Fruit fly (Drosophila melanogaster) Kc167 (cell line): Measurements from ENCODE around the gene CG15731.

Experiments used
- Myc ChIP-seq: fragments of >200 bp; optimal IDR thresholded peaks from 2 replicates; lab custom pipeline; 2017; ENCODE audit warnings: missing external identifiers
- Sin3A ChIP-seq: fragments of >200 bp; optimal IDR thresholded peaks from 2 replicates; lab custom pipeline; 2018; ENCODE audit warnings: missing external identifiers
- h ChIP-seq: fragments of >200 bp; optimal IDR thresholded peaks from 3 replicates; lab custom pipeline; 2018; ENCODE audit warnings: missing external identifiers
- insv ChIP-seq: fragments of >200 bp; optimal IDR thresholded peaks from 3 replicates; lab custom pipeline; 2018; ENCODE audit warnings: missing external identifiers
- psq ChIP-seq: fragments of >200 bp; optimal IDR thresholded peaks from 2 replicates; lab custom pipeline; 2017; ENCODE audit warnings: missing external identifiers
- ttk ChIP-seq: sonication (Bioruptor generic); optimal IDR thresholded peaks from 2 replicates; lab custom pipeline; 2017; ENCODE audit warnings: missing external identifiers

Gene CG15731

dm6 chrX:12469778-12470177 lies 12.2 kb upstream of the CG15731 start:
- TF ChIP-seq Myc (lab: Kevin White, UChicago) (no peak), ttk (lab: Kevin White, UChicago) (no peak), h (lab: Kevin White, UChicago) (no peak), psq (no peak), Sin3A (no peak), insv (no peak)

- no peak for TF ChIP-seq Sin3A
- TF ChIP-seq ttk (lab: Kevin White, UChicago), result no peak
- TF ChIP-seq h (lab: Kevin White, UChicago), result no peak
- no peak for TF ChIP-seq insv
These were observed 11.6 kb upstream of the CG15731 start for dm6 chrX:12469172-12469571.

DNA sequence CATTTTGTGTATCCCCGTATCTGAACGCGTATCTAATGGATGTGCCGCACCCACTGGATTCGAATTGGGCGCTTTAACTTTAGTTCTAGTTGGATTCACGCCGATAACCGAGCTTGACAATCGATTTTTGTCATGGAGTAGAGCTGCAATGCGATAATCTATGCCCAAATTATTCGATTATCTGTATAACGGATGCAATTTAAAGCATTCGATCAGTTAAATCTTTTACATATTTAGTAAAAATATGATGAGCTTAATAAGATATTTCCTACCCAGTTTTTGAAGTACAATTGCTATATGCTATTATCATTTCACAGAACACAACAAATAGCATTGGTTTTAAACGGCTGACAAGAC lies 9.7 kb upstream of the CG15731 start:
- TF ChIP-seq Myc (lab: Kevin White, UChicago) (no peak), h (lab: Kevin White, UChicago) (no peak), ttk (lab: Kevin White, UChicago) (no peak), Sin3A (no peak), insv (no peak), psq (no peak)

DNA sequence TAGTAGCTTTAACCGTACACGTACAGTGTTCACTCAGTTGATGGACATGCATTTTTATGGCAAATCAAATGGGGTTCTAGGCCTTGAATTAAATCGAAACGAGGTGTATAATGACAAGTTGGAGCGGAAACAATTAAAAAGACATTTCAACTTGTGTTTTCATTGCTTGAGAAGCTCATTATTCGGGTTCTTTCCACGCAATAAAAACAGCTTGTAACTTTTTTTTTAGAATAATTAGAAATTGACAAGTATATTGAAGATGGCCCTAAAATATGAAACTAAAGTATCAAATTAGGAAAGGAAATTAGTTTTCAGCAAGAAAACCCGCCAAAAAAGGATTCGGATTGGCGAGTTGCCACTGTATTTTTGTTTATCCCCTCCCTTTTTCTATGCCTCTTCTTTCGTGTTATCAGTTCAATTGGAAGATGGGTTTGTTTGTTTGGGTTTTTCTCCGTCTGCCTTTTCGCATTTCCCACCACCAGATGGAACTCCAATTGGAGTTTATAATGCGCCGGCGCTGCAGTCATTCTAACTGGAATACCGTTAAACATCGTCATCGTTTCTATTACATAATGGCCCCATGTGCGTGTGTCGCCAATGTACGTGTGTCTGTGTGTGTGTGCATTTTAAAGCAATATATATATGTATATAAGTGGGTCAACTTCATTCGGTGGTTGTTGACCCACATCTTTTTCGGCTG lies 9.1 kb upstream of the CG15731 start:
- TF ChIP-seq Myc (lab: Kevin White, UChicago) (no peak), Sin3A (no peak), psq (no peak), h (lab: Kevin White, UChicago) (no peak), insv (no peak), ttk (lab: Kevin White, UChicago) (no peak)

dm6 chrX:12465316-12465715 lies 7.8 kb upstream of the CG15731 start:
- TF ChIP-seq insv (no peak), ttk (lab: Kevin White, UChicago) (no peak), Sin3A (no peak), h (lab: Kevin White, UChicago) (no peak)

DNA sequence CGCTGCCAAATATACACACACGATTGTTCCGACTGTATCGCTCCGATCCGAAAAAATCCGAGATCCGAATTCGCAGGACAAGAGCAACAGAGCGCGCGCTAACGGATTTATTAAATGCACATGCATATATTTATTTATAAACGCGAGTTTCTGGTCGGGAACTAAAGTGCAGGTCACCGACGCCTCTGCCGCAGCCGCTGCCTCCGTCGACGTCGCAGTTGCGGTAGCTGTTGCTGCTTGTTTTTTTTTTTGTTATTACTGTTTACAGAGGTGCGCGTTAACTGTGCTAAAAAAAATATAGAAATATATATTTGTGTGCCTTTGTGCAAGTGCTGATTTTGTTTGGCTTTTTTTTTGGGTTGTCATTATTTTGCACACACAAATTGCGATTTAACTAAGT lies 6.0 kb upstream of the CG15731 start:
- TF ChIP-seq insv, result no peak
- TF ChIP-seq psq, result no peak
- TF ChIP-seq h (lab: Kevin White, UChicago), result no peak
- no peak for TF ChIP-seq Myc (lab: Kevin White, UChicago)
- no peak for TF ChIP-seq ttk (lab: Kevin White, UChicago)
- TF ChIP-seq Sin3A, result no peak

DNA sequence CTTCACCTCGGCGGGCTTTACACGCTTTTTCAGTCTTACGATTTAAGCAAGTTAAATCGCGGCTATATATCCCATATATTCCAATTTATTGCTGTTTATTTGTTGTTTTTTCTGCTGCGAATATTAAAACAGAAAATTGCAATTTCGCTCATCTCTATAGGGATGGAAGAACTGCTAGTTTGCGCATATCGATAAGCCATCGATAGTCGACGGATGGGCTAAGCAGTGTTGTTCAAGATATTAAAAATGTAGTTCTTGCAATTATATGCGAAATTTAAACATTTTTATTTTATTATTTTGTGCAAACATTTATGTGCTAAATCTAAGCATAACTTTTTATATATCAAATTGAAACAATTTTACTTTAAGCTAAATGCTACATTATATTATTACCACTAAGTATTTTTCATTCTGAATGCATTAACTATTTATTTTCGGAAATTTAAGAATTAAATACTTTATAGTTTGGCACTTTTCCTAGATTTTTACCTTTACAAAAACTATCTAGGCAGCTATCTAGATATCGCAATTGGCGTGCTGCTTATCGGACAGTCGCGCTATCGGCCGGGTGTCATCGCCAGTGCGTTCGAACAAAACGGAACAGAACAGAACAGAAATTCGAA lies 5.5 kb upstream of the CG15731 start, which contains the start of the genes Rab40 and CG42258:
Gene Rab40, minus strand, starts transcription at position 177 of the 623 bp plus-strand sequence.
Gene CG42258, plus strand, starts transcription at position 593 of the 623 bp plus-strand sequence.
- TF ChIP-seq insv (no peak), psq (no peak)

DNA sequence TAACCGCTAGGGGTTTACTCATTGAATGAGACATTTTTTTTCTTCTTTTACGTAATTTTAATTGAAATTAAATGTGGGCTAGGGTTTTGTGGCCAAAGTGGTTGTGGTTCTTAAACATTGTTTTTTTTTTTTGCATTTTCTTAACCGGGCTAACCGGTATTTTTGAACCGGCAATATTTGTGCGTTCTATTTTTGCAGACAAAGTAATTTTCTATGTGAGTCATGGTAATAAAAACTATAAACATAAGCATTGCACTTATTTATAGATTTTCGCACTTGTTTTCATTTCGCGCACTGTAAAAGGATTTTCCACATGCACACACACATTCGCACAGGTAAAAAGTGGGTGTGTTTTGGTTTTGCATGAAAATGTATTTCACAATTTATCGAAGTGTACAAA lies 4.7 kb upstream of the CG15731 start:
- TF ChIP-seq Myc (lab: Kevin White, UChicago) (no peak), Sin3A (no peak), psq (no peak)

DNA sequence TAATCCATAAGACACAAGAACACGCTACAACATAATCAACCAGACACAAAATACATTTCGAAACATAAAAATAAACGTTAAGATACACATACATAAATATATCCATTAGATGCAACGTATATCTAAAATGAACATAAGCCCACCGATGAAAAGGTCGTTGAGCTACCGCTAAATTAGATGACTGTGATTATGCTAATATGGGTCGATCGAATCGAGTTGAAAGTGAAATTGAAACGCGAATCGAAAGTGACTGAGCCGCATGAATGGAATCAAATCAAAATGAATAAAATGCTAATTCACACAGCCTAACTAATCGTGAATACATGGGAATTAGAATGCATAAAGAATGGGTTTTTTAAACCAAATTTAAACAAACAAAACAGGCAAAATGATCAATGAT lies 1.7 kb downstream of the CG15731 start:
- TF ChIP-seq h (lab: Kevin White, UChicago) (no peak), Sin3A (no peak), ttk (lab: Kevin White, UChicago) (no peak)

- TF ChIP-seq Sin3A (no peak), h (lab: Kevin White, UChicago) (no peak), psq (no peak), ttk (lab: Kevin White, UChicago) (no peak), Myc (lab: Kevin White, UChicago) (no peak), insv (no peak)
These were observed 3.2 kb downstream of the CG15731 start, which contains the start of gene CG15927 for dm6 chrX:12454358-12454757. CG15927 (plus strand) TSS chrX:12454729.

dm6 chrX:12453704-12454103 lies 3.9 kb downstream of the CG15731 start:
- no peak for TF ChIP-seq ttk (lab: Kevin White, UChicago)
- no peak for TF ChIP-seq insv
- TF ChIP-seq Myc (lab: Kevin White, UChicago), result no peak
- no peak for TF ChIP-seq Sin3A
- TF ChIP-seq psq, result no peak
- no peak for TF ChIP-seq h (lab: Kevin White, UChicago)

- TF ChIP-seq Myc (lab: Kevin White, UChicago) (no peak), Sin3A (no peak), h (lab: Kevin White, UChicago) (no peak), psq (no peak), ttk (lab: Kevin White, UChicago) (no peak), insv (no peak)
These were observed 9.7 kb downstream of the CG15731 start for dm6 chrX:12447874-12448273.

DNA sequence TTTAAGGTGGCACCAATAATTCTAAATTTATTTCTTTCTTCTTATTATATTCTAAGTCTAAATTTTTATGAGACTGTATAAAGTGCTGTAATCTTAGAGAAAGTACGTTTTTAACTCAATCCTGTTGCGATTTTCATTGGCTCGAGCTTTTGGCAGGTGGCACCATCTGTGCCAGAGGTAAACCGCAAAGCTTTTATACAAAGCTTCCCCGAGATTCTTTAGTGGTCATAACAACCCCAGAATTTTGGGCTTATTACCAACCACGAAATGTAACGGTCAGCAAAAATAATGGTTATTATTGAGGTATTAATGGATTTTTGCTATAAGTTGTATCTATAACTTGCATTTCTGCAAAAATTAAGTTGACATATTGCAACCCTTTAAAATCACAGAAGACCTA lies 20.5 kb downstream of the CG15731 start:
- TF ChIP-seq insv (no peak), Myc (lab: Kevin White, UChicago) (no peak), h (lab: Kevin White, UChicago) (no peak), Sin3A (no peak), psq (no peak), ttk (lab: Kevin White, UChicago) (no peak)

dm6 chrX:12434604-12435003 lies 23.0 kb downstream of the CG15731 start:
- TF ChIP-seq h (lab: Kevin White, UChicago), result no peak
- no peak for TF ChIP-seq Myc (lab: Kevin White, UChicago)
- TF ChIP-seq insv, result no peak
- no peak for TF ChIP-seq ttk (lab: Kevin White, UChicago)
- TF ChIP-seq Sin3A, result no peak
- no peak for TF ChIP-seq psq
